Worm (Caenorhabditis elegans): ENCODE measurements around the gene ZK353.9.
A peak's percentile ranks its signal among the peaks of the same experiment; 100 is the strongest.

Gene ZK353.9

DNA sequence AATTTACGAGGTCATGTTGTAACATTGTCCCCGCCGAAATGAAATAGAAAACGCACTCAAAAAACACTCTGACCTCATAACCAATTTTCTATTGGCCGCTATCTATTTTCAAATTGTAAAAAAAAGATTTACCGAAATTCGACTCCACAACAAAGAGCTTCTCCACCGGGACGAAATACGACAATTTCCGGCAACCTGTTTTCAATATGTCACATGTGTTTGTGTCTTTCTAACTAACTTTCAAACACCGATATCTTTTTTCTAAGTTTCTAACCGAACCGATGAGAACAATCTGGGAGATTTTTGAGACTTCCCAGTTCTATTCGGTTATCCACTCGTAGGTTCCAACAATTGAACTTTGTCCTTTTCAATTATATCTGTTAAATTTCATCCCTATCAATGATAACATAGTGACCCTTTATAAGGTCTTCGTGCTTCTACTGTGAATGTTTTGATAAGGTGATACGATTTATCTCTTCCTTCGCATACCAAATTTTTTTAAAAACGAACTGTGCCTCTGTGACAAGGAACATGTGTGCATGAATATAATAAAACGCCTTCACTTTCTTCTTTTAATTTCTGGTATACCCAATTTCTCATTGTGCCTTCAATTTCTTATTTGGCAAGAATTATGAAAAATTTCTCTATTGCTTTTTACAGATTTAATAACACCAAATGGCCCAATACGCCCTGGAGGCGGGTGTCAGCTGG, 37.5 kb upstream of the ZK353.9 start, which contains the start of gene lmbr-1:
Gene lmbr-1, plus strand, starts transcription at position 661 of the 711 bp plus-strand sequence.
- TF ChIP-seq aha-1 (tag), result peak; percentile 65
- no peak for TF ChIP-seq snpc-4 (tag; optimal IDR thresholded peaks at IDR 0.05)

- TF ChIP-seq mep-1 (tag; optimal IDR thresholded peaks at IDR 0.05) (peak; percentile 2), Y48G9A.11 (GFP tag; IDR thresholded peaks at IDR 0.05) (no peak), T20F7.1 (GFP tag; optimal IDR thresholded peaks at IDR 0.05) (peak; percentile 39)
These were observed 34.3 kb upstream of the ZK353.9 start, which contains the start of gene met-2 for ce11 chrIII:8375000-8375399. Gene met-2 (plus strand): TSS chrIII:8375300.

DNA sequence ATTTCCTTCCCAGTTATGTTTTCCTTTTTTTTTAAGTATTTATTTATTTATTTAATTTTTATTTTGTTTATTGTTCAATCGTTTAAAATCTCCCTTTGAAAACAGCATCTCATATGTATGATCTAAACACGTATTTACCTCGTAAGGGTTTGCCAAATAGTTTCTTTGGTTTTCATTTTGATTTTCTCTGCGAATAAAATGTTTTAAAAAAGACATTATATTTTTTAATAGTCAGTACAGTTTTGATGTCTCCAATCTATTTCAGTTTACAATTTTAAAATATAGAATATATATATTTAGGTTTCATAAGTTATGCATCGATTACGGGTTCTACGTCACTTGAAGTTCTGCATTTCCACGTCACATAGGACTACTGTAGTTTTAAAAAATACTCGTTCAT, 28.7 kb upstream of the ZK353.9 start, which contains the start of gene R05D3.12:
Gene R05D3.12, plus strand, starts transcription at position 301 of the 400 bp plus-strand sequence.
- TF ChIP-seq Y48G9A.11 (GFP tag; IDR thresholded peaks at IDR 0.05), result no peak
- no peak for TF ChIP-seq ceh-44 (GFP tag; IDR thresholded peaks at IDR 0.05)
- TF ChIP-seq nhr-102 (tag; optimal IDR thresholded peaks at IDR 0.05), result no peak
- TF ChIP-seq ztf-11 (tag; optimal IDR thresholded peaks at IDR 0.05), result no peak
- TF ChIP-seq D1046.2 (GFP tag; IDR thresholded peaks at IDR 0.05), result no peak
- no peak for TF ChIP-seq zfp-3 (GFP tag; conservative IDR thresholded peaks at IDR 0.05)
- no peak for TF ChIP-seq zfp-2 (tag; optimal IDR thresholded peaks at IDR 0.05)
- TF ChIP-seq vab-7 (GFP tag; IDR thresholded peaks at IDR 0.05), result no peak
- no peak for TF ChIP-seq hlh-30 (tag; optimal IDR thresholded peaks at IDR 0.05; ENCODE audit: insufficient read depth)
- no peak for TF ChIP-seq fkh-10 (GFP tag; optimal IDR thresholded peaks at IDR 0.05)
- TF ChIP-seq rbr-2 (tag; optimal IDR thresholded peaks at IDR 0.05), result no peak
- TF ChIP-seq zip-2 (tag; optimal IDR thresholded peaks at IDR 0.05), result no peak
- TF ChIP-seq tra-1 (GFP tag; IDR thresholded peaks at IDR 0.05), result no peak
- TF ChIP-seq fos-1 (tag; optimal IDR thresholded peaks at IDR 0.05), result no peak

ce11 chrIII:8389539-8389938, 19.8 kb upstream of the ZK353.9 start, which contains the start of gene ZK353.4:
Gene ZK353.4 (minus strand): TSS chrIII:8389639.
- no peak for TF ChIP-seq daf-16 (GFP tag; optimal IDR thresholded peaks at IDR 0.05)
- TF ChIP-seq daf-16 (tag; optimal IDR thresholded peaks at IDR 0.05), result no peak
- no peak for TF ChIP-seq T26A8.4 (GFP tag; IDR thresholded peaks at IDR 0.05)
- no peak for TF ChIP-seq set-16 (GFP tag; IDR thresholded peaks at IDR 0.05)
- no peak for TF ChIP-seq madf-9 (GFP tag; conservative IDR thresholded peaks at IDR 0.05)
- no peak for TF ChIP-seq nhr-77 (tag; optimal IDR thresholded peaks at IDR 0.05)

ce11 chrIII:8392307-8392706, 17.0 kb upstream of the ZK353.9 start:
- TF ChIP-seq set-16 (GFP tag; IDR thresholded peaks at IDR 0.05) (no peak), lsy-2 (tag; optimal IDR thresholded peaks at IDR 0.05) (peak; percentile 33 to 56), ces-1 (GFP tag; optimal IDR thresholded peaks at IDR 0.05) (no peak), dmd-6 (GFP tag; IDR thresholded peaks at IDR 0.05) (peak; percentile 14; the same call in 1 of the 2 replicates), aly-2 (tag; optimal IDR thresholded peaks at IDR 0.05) (no peak), fkh-10 (GFP tag; optimal IDR thresholded peaks at IDR 0.05) (peak; percentile 27), hlh-30 (tag; optimal IDR thresholded peaks at IDR 0.05; ENCODE audit: insufficient read depth) (peak; percentile 85), mdt-29 (GFP tag; IDR thresholded peaks at IDR 0.05) (no peak), pqm-1 (tag; optimal IDR thresholded peaks at IDR 0.05) (no peak), zip-11 (GFP tag; IDR thresholded peaks at IDR 0.05) (no peak), mdl-1 (tag; optimal IDR thresholded peaks at IDR 0.05) (peak in 1 of 2 experiments; percentile 28), unc-62 (GFP tag; optimal IDR thresholded peaks at IDR 0.05 in 1 of 2) (peak in 1 of 2 experiments; percentile 4), unc-62 (tag; optimal IDR thresholded peaks at IDR 0.05) (no peak)
